Worm (Caenorhabditis elegans) whole organism, late embryonic: ENCODE data around the gene spe-6.

Experiments used
- ama-1 ChIP-seq: fragments of 150-350 bp; optimal IDR thresholded peaks from 2 replicates; lab custom pipeline; 2014
- ceh-31 ChIP-seq: sonication (generic microtip); optimal IDR thresholded peaks from 2 replicates; lab custom pipeline; 2016; ENCODE audit warnings: missing genetic modification characterization, missing compliant biosample characterization
- ceh-9 ChIP-seq: sonication (generic microtip); optimal IDR thresholded peaks from 2 replicates; lab custom pipeline; 2016; ENCODE audit warnings: mild to moderate bottlenecking, missing genetic modification characterization, inconsistent platforms, missing compliant biosample characterization
- fax-1 ChIP-seq: sonication (generic microtip); optimal IDR thresholded peaks from 2 replicates; lab custom pipeline; 2016; ENCODE audit warnings: missing genotype, missing genetic modification characterization, missing compliant biosample characterization
- hlh-30 ChIP-seq: sonication (generic microtip); optimal IDR thresholded peaks from 2 replicates; lab custom pipeline; 2017; ENCODE audit warnings: antibody characterized with exemption, missing genetic modification characterization, missing compliant biosample characterization; ENCODE audit not compliant: insufficient read depth
- hlh-6 ChIP-seq: sonication (generic microtip); optimal IDR thresholded peaks from 2 replicates; lab custom pipeline; 2016; ENCODE audit warnings: missing genotype, missing genetic modification characterization, missing compliant biosample characterization
- nhr-11 ChIP-seq: fragments of 150-350 bp; optimal IDR thresholded peaks from 2 replicates; lab custom pipeline; 2014; ENCODE audit warnings: missing biosample characterization, missing genetic modification characterization
- pha-4 ChIP-seq: fragments of 150-350 bp; optimal IDR thresholded peaks from 2 replicates; lab custom pipeline; 2018; ENCODE audit warnings: missing biosample characterization, missing genetic modification reagents, missing genetic modification characterization

DNA sequence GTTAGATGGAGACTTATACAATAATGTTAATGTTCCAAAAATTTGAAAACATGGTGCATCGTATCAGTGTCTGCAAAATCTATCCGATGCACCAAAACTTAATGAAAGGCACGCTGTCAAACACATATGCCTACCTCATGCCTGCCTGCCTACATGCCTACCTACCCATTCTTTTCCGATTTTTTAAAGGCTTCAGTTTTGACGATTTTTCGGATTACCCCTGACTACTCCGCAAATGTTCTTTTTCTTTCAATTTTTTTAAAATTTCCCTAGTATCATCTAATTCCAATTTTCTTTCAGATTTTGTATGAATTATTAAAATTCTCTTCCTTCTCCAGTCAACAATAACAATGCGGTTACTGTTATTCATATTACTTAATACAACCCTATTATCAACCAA lies 48.7 kb upstream of the spe-6 start, which contains the start of gene plr-1:
- TF ChIP-seq hlh-6 (tag; lab: Kevin White, UChicago) (no peak), ceh-9 (tag; lab: Kevin White, UChicago) (no peak), ama-1 (lab: Kevin White, UChicago) (no peak), ceh-31 (no peak), pha-4 (tag; lab: Kevin White, UChicago) (no peak), fax-1 (no peak), nhr-11 (tag; lab: Kevin White, UChicago) (no peak), hlh-30 (tag; lab: Kevin White, UChicago) (no peak)
